Worm (Caenorhabditis elegans) whole organism, mixed stage, embryonic: ENCODE results near the gene F38B7.17.

Experiments
- blmp-1 ChIP-seq: fragments of 150-350 bp; optimal IDR thresholded peaks from 2 replicates; lab custom pipeline; 2014; ENCODE audit warnings: missing biosample characterization, missing genetic modification characterization
- ceh-39 ChIP-seq: fragments of 150-350 bp; optimal IDR thresholded peaks from 2 replicates; lab custom pipeline; 2014; ENCODE audit warnings: missing biosample characterization, missing genetic modification characterization
- mls-2 ChIP-seq: sonication (generic microtip); optimal IDR thresholded peaks from 2 replicates; lab custom pipeline; 2016; ENCODE audit warnings: mild to moderate bottlenecking, missing genetic modification characterization, moderate library complexity, missing compliant biosample characterization
- ztf-11 ChIP-seq: fragments of 150-350 bp; optimal IDR thresholded peaks from 2 replicates; lab custom pipeline; 2014; ENCODE audit warnings: missing biosample characterization, missing genetic modification characterization

- TF ChIP-seq blmp-1 (tag; lab: Kevin White, UChicago) = no peak
- TF ChIP-seq mls-2 (tag; lab: Kevin White, UChicago) = no peak
- TF ChIP-seq ztf-11 = no peak
- no peak for TF ChIP-seq ceh-39 (tag; lab: Kevin White, UChicago)
Observed at ce11 chrV:11585122-11585521, 36.4 kb upstream of the F38B7.17 start.
